Fruit fly (Drosophila melanogaster): ENCODE data around the gene Gr61a.
"Not testable (repeated sequence)": the region's sequence is repeated elsewhere in the genome, so short reads cannot be mapped to it uniquely, and the experiment has no call there.

Gene Gr61a

DNA sequence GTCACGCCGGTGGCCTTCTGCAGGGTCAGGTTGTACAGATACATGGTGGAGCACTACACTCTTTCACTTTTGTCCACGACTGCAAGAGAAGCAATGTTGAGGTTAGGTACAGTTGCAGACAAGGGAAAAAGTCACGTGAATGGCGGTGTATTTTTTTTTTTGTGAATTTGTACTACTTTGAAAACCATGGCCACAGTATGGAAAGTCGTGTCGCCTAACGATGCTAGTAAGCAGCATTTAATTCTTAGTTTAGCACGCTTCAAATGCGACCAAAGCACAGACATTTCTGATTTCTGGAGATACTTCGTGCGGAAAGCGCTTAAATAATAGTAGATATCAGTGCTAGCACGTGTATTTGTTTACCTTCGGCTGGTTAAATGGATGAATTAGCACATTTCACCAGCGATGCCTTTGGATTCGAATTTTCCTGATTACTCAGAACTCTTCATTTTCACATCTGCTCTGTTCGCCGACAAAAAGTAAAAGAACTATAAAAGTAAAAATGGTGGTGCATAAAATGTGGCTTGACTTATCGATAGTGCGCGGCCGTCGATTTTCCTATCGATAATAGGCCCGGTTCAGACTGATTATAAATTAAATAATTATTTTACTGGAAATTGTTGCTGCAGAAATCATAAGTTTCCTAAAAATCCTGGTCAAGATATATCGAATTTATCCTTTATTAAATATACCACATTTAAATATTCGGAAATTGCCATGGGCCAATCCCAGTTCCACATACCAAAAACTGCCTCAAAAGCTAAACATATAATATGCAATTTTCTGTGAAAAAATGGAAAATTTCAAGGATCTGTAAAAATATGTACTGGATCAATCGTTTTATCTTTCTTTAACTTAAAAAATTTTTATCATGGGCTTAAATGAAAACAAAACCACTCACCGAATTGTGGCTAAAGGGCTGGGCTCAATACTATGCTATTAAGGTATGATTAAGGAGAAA, 8.1 kb upstream of the Gr61a start, which contains the start of gene Sf3b3:
TSS of gene Sf3b3 (minus strand) at position 489 of the 961 bp plus-strand sequence.
- TF ChIP-seq noc (tag; optimal IDR thresholded peaks at IDR 0.05), result peak; percentile 24

DNA sequence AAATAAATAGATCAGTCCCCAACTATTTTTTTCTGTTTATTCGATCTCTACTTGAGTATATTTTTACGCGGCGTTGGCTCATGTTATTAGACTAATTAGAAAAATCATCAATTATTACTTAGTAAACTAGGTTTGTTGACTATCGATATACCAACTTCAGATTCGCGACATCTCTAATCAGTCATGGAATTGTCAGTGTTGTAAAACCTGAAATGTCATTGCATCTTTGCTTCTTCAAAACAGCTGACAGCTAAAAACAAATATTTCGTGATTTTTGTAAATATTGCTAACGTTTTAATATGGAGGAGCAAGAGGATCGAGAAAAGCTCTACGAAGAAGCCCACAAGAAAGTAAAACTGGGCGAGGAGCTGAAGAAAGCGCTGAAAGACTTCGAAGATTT, 7.4 kb upstream of the Gr61a start, which contains the start of gene CG42553:
TSS of gene CG42553 (plus strand) at position 216 of the 400 bp plus-strand sequence.
- no peak for TF ChIP-seq noc (tag; optimal IDR thresholded peaks at IDR 0.05)

DNA sequence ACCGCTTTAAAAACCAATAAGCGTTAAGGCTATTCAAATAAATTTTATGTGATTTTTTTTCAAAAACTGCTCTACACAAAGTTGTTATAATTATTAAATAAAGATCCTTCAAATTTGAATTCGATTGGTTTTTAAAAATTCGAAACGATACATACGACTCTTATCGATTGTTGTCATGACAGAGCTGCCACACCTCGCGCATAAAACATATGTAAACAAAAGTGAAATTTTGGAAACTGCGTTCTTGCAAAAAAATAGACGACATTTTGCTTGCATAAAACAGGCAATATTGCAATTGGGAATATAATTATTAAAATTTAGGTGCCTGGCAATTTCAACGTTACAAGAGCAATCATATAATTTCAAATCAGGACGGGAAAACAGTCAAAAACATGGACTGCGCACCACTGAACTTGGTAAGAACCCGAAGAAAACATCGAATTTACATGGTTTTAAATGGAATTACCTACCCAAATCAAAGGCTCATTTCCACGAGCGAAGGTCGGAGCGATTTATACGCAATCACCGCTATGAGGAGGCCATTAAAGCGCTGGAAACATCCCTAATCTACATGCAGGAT, 5.7 kb upstream of the Gr61a start, which contains the start of gene CG42554:
TSS of gene CG42554 (plus strand) at position 229 of the 580 bp plus-strand sequence.
- no peak for TF ChIP-seq noc (tag; optimal IDR thresholded peaks at IDR 0.05)

DNA sequence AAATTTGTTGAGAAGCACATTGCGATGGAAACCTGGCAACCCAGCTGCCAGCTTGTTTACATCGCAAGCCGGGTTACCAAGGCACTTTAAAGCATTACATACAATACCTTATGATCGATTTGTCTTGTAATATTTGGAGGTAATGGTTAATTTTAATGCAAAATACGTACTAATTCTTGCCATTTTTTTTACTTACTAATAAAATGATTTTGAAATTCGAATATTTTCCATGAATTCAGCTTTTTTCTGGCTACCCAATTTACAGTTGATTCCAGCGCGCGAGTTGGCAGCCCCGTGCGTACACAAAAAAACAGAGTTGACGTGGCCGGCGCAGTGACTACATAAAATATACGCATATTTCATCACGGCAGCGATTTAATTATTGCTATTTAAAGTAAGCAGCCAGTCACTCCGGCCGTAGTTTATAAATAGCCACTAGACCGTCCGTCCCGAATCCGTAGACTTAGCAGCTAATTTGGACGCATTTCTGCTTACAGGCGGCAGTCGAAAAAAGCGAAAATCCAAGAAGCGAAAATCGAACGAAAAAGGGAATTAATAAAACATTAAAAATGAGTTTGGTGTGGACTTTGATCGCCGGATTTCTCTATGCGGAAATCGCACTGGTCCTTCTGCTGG, 3.6 kb upstream of the Gr61a start, which contains the start of the genes CG13901 and CG13887:
TSS of gene CG13901 (minus strand) at position 270 of the 636 bp plus-strand sequence.
TSS of gene CG13887 (plus strand) at position 310 of the 636 bp plus-strand sequence.
- peak; percentile 94 for TF ChIP-seq noc (tag; optimal IDR thresholded peaks at IDR 0.05)

DNA sequence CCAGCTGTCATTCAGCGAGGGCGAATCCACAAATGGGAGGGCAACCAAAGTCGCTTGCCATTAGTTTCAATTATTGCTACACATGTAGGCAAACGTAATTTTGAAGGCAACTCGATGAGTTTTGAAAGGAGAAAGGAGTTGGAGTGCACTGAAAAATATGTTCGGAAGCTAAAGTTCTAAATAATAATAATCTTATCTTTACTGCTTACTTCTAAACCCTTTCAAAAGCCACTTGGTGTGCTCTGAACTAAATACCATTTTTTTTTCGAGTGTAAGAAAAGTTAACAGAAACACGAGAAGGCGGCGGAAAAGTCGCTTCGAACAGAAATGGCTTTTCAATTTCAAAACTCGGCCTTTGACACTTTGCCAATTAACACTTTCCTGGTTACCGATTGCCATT, 2.4 kb downstream of the Gr61a start, which contains the start of gene Cep290:
TSS of gene Cep290 (plus strand) at position 301 of the 400 bp plus-strand sequence.
- no peak for TF ChIP-seq noc (tag; optimal IDR thresholded peaks at IDR 0.05)

DNA sequence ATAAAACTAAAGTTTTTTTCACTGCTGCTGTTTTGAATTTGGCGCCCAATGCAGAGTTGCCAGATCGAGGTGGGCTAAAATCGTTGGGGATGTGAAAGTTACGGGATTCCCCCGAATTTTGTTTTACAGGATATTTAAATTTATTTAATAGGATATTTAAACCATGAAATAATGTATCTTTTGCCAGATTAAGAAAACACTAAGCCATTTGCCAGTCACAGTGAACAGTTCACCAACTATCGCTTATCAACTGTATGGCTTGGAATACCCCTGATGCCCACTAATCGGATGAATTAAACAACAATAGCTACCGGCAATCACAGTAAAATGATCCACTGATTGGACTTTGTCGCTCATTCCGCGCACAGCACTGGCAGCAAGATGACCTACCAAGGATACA, 9.8 kb downstream of the Gr61a start, which contains the start of gene Dci:
TSS of gene Dci (plus strand) at position 286 of the 400 bp plus-strand sequence.
- peak; percentile 41 for TF ChIP-seq noc (tag; optimal IDR thresholded peaks at IDR 0.05)

DNA sequence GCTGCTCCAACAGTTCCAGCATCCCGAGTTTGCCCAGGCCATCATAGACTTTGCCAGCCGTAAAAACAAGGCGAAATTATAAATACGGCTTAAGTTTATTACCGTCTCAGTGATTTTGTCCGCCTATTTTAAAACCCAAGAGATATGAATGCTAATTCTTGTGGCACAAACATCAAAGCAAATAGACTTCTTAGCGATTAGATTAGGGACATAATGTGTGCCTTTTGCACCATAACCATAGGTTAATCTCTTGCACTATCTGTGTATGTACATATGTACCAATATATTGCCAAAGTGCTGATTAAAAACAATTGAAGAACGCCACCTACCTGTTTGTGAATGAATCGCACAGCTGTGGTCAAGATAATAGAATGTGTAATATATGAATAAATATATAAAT, 11.0 kb downstream of the Gr61a start:
- peak; percentile 66 for TF ChIP-seq noc (tag; optimal IDR thresholded peaks at IDR 0.05)

DNA sequence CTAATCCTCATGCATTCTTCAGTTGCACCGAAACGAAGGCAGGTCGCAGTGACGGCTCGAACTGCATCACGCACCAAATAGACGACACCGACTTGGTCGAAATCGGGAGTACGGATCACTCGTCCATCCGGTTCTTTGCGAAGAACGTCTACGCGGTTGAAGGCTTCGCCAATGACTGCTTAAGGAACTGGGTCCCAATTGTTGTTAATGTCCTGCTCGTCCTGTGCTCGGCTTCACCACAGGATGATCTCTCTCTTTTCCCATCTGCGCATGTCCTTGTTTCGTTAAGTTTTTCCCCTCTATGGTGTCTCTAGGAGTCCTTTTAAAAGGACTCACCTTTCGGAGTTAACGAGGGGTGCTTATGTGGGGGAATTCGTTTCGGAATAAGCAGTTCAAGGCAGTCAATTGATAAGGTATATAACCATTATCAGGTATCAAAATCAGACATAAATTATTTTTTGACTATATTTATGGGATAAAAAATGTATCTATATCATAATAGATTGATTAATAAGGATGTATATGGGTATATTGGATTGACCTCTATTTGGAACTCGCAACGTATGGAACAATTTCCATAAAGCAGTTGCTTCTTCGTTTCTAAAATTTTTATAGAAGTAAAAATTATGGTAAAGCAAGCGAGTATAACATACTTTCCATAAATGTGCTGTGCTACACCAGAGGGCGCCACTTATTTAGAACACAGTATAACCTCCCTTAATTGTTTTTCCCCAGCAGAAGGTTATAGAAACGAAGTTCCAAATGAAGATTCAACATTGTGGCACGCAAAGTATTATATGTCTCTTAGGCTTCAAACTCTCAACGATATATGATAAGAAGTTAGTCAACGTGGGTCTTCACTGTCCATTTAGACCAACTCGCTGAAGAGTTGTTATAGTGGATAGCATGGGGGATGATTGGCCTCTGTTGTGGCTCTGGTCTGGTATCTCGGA, 16.1 kb downstream of the Gr61a start, which contains the start of gene dpr20:
TSS of gene dpr20 (minus strand) at position 186 of the 953 bp plus-strand sequence.
- peak; percentile 14 for TF ChIP-seq noc (tag; optimal IDR thresholded peaks at IDR 0.05)

DNA sequence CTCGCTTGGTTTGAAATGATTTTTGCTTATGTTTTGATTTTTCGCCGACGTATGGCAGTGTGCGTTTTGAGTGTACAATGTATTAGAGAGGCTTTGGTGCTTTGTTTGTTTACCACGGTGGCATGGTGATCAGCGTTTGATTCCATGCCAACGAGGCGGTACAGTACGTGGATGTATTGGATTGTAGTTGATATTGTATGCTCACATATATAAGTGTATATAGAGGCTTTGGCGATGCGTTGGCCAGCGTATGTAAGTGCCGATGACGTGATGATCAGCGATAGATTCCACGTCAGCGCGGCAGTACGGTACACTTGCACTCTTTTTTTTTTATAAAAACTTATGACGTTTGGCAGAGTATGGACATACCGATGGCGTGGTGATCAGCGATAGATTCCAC, 23.8 kb downstream of the Gr61a start, which contains the start of gene CG12502:
TSS of gene CG12502 (plus strand) at position 301 of the 400 bp plus-strand sequence.
- TF ChIP-seq noc (tag; optimal IDR thresholded peaks at IDR 0.05), result not testable (repeated sequence)

DNA sequence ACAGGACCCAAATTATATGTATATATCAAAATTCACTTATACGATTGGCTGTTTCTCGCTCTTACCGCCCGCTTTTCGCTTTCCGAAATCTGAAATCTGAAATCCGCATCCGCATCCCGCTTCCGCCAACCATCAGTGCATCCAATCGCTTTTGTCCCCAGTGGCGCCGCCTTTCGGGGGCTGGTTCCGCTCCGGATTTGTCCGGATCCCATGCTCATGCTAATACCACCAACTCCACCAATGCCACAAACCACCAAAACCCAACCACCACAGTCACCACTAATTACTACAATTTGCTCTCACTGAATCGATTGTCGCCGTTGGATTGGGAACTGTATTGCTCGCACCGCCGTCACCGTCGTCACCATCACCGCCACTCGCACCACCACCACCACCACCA, 27.5 kb downstream of the Gr61a start:
- no peak for TF ChIP-seq noc (tag; optimal IDR thresholded peaks at IDR 0.05)

DNA sequence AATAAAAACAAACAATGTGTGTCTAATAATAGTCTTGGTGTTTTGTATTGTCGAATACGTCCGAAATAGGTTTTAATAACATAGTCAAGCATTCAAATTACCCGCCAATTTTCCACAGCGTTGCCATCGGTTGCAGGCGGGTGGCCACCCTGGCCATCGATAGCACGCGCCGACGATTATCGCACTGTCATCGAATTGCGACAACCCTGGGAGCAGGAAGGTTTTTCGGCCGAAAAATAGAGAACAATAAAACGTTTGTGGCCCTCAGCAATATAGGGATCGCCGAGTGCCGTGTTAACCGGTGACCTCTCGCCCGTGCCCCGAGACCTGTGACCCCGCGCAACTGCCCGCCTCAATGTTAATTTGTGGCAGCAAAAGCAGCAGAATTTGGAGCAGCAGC, 30.5 kb downstream of the Gr61a start, which contains the start of gene Usp10:
TSS of gene Usp10 (plus strand) at position 187 of the 400 bp plus-strand sequence.
- TF ChIP-seq noc (tag; optimal IDR thresholded peaks at IDR 0.05), result no peak

DNA sequence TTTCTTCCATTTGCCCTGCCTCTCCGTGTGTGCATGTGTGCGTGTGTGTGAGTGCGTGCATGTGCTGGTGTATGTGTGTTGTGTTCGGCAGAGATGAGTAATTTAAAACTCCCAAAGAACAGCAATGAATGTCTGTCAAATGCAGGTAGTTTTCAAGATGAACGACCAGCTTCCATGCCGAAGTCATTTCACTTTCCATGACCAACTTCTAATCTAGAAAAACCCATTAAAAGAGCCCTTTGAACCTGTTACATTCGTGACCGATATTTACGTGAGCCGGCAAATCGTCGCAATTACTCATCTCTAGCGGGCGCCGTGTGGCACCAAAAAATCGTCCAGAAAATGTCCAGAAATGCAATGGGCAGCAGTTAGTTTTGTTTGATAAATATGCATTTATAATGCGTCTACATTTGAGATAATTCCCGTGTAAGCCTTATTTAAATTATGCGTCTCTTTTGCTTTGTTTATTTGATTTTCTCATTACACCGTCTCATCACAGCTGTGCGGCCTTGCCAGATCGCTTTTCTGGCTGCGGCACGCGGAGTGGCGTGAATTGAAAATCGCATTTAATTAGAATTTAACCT, 31.2 kb downstream of the Gr61a start:
- TF ChIP-seq noc (tag; optimal IDR thresholded peaks at IDR 0.05), result no peak

DNA sequence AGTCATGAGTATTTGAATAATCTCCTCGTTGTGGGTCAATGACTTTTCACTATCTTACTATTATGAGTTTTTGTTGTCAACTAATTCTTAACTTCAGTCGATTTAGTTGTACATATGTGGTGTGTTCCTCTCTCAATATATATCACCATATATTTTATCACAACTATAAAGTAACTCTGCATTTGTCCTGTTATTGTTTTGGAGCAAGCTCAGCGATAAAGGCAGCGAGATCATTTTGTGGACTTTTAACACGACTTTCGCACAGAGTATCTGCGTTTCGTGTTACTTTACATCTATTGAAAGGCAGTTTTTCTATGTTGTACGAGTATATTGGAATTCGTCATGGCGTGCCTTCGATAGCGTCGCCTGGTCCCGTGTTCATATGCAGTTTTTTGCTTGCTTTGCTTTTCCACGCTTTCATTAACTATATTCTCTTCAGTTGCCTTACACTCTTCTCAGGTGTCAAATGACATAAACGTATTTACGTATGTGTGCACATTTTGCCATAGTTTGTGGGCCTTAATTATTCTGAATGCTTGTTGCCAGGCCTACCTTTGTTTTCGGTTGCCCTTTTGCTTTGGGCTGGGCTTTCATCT, 34.3 kb downstream of the Gr61a start:
- peak; percentile 17 for TF ChIP-seq noc (tag; optimal IDR thresholded peaks at IDR 0.05)

DNA sequence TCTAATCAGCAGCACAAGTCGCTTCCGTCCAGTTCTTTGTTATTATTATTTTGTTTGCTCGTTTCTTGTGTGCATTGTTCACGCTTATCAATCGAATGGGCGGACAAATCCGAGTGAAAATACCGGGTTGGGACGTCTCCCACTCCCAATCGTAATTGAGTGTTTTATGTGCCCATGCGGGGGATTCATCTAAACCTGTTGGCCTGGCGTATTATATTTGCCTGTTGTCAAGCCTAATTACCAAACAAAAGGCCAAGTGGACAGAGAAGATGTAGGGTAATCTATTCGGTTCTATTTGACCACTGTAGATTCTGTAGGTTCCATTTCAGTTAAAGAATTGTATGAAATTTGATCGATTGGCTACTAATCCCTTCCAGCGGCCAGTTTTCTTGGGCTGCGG, 34.8 kb downstream of the Gr61a start:
- TF ChIP-seq noc (tag; optimal IDR thresholded peaks at IDR 0.05), result no peak
